Fruit fly (Drosophila melanogaster): ENCODE measurements around the gene CG11927.
A peak's percentile ranks its signal among the peaks of the same experiment; 100 is the strongest.

The CG11927 gene

DNA sequence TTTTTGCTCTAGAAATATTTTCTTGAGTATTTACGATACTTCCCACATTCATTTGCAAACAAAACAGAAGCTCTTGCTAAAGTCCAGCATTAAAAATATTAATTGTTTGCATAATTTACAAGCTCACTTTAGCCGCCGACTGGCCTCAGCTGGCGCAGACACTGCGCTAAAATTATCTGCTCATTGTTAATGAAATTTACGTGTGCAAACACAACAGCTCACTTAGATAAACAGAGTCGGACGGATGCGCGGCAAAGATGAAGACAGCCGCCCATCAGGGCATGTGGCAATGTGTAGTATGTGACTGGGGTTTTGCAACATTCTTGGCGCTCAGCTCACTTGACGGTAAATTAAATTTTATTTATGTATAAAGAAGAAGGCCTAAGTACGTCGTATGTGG is 18.5 kb upstream of the CG11927 start (continued):
- TF ChIP-seq Kr (GFP tag; optimal IDR thresholded peaks at IDR 0.05) (no peak), Rfx (GFP tag; IDR thresholded peaks at IDR 0.05) (no peak), D (optimal IDR thresholded peaks at IDR 0.05) (no peak), D (GFP tag; optimal IDR thresholded peaks at IDR 0.05) (no peak), dmrt11E (tag; optimal IDR thresholded peaks at IDR 0.05) (no peak), lov (optimal IDR thresholded peaks at IDR 0.05) (no peak), lov (GFP tag; IDR thresholded peaks at IDR 0.05) (no peak), CG1024 (GFP tag; IDR thresholded peaks at IDR 0.05) (no peak), Xbp1 (GFP tag; optimal IDR thresholded peaks at IDR 0.05) (no peak), nom (GFP tag; optimal IDR thresholded peaks at IDR 0.05) (no peak), CG12744 (GFP tag; optimal IDR thresholded peaks at IDR 0.05) (no peak), exex (tag; optimal IDR thresholded peaks at IDR 0.05) (peak; percentile 24), h (optimal IDR thresholded peaks at IDR 0.05) (no peak), CG1233 (GFP tag; optimal IDR thresholded peaks at IDR 0.05) (peak; percentile 20), CG10147 (GFP tag; optimal IDR thresholded peaks at IDR 0.05) (peak; percentile 3), fd3F (GFP tag; optimal IDR thresholded peaks at IDR 0.05) (no peak), CrebB (tag; optimal IDR thresholded peaks at IDR 0.05) (no peak), Fer2 (tag; optimal IDR thresholded peaks at IDR 0.05) (no peak), btn (GFP tag; optimal IDR thresholded peaks at IDR 0.05) (no peak), nau (GFP tag; optimal IDR thresholded peaks at IDR 0.05) (no peak), Sox100B (GFP tag; optimal IDR thresholded peaks at IDR 0.05) (peak; percentile 12), ro (GFP tag; IDR thresholded peaks at IDR 0.05) (no peak), Med (GFP tag) (peak; percentile 64), Eip74EF (GFP tag; optimal IDR thresholded peaks at IDR 0.05) (no peak), Doc2 (GFP tag; IDR thresholded peaks at IDR 0.05) (no peak), CG43689 (GFP tag; IDR thresholded peaks at IDR 0.05) (no peak), z (GFP tag; IDR thresholded peaks at IDR 0.05) (no peak), CG2120 (GFP tag; optimal IDR thresholded peaks at IDR 0.05) (no peak), CG10321 (GFP tag; IDR thresholded peaks at IDR 0.05) (no peak), CG15514 (GFP tag; optimal IDR thresholded peaks at IDR 0.05) (peak; percentile 42), CG15011 (GFP tag; optimal IDR thresholded peaks at IDR 0.05) (no peak), CG10366 (GFP tag; IDR thresholded peaks at IDR 0.05) (no peak), CG17385 (GFP tag; optimal IDR thresholded peaks at IDR 0.05) (peak; percentile 12), CG11695 (GFP tag; IDR thresholded peaks at IDR 0.05) (no peak), mirr (GFP tag; optimal IDR thresholded peaks at IDR 0.05) (peak; percentile 61), CG11456 (GFP tag; IDR thresholded peaks at IDR 0.05) (no peak), CG2202 (tag; optimal IDR thresholded peaks at IDR 0.05) (no peak), oc (tag; optimal IDR thresholded peaks at IDR 0.05) (no peak), BtbVII (GFP tag; optimal IDR thresholded peaks at IDR 0.05) (peak; percentile 46), Sry-β (GFP tag; optimal IDR thresholded peaks at IDR 0.05) (no peak), CG30403 (GFP tag; optimal IDR thresholded peaks at IDR 0.05) (no peak), CG18262 (tag; optimal IDR thresholded peaks at IDR 0.05) (no peak), CG42726 (GFP tag; IDR thresholded peaks at IDR 0.05; ENCODE audit: partially characterized antibody) (no peak), so (GFP tag; IDR thresholded peaks at IDR 0.05) (0 out of 3 replicates have a peak, but pooled peaks have one; percentile 50), Dp (GFP tag; optimal IDR thresholded peaks at IDR 0.05) (no peak), CTCF (GFP tag; optimal IDR thresholded peaks at IDR 0.05) (no peak), CG11504 (tag; optimal IDR thresholded peaks at IDR 0.05) (no peak), gcm (GFP tag; optimal IDR thresholded peaks at IDR 0.05) (no peak), CG11723 (GFP tag; optimal IDR thresholded peaks at IDR 0.05) (no peak), CG17328 (GFP tag; IDR thresholded peaks at IDR 0.05) (no peak), CG3281 (GFP tag; optimal IDR thresholded peaks at IDR 0.05) (peak; percentile 64), fd102C (GFP tag; optimal IDR thresholded peaks at IDR 0.05) (no peak), CG7987 (GFP tag; optimal IDR thresholded peaks at IDR 0.05) (peak; percentile 70)
